Worm (Caenorhabditis elegans): Measurements from ENCODE around the gene cut-6.

ce11 chrIII:10904320-10904961, 6.8 kb upstream of the cut-6 start:
- TF ChIP-seq tbx-37 (GFP tag; conservative IDR thresholded peaks at IDR 0.05) (no peak), sea-1 (GFP tag; conservative IDR thresholded peaks at IDR 0.05) (no peak), aly-1 (tag; optimal IDR thresholded peaks at IDR 0.05) (no peak), scrt-1 (GFP tag; IDR thresholded peaks at IDR 0.05) (no peak), ama-1 (optimal IDR thresholded peaks at IDR 0.05) (no peak)

All from whole organism, early embryonic.